Fruit fly (Drosophila melanogaster) Kc167 (cell line): Measurements from ENCODE around the gene kud.

ENCODE experiments used
- Myc ChIP-seq: fragments of >200 bp; optimal IDR thresholded peaks from 2 replicates; lab custom pipeline; 2017; ENCODE audit warnings: missing external identifiers
- Sin3A ChIP-seq: fragments of >200 bp; optimal IDR thresholded peaks from 2 replicates; lab custom pipeline; 2018; ENCODE audit warnings: missing external identifiers
- psq ChIP-seq: fragments of >200 bp; optimal IDR thresholded peaks from 2 replicates; lab custom pipeline; 2017; ENCODE audit warnings: missing external identifiers

DNA sequence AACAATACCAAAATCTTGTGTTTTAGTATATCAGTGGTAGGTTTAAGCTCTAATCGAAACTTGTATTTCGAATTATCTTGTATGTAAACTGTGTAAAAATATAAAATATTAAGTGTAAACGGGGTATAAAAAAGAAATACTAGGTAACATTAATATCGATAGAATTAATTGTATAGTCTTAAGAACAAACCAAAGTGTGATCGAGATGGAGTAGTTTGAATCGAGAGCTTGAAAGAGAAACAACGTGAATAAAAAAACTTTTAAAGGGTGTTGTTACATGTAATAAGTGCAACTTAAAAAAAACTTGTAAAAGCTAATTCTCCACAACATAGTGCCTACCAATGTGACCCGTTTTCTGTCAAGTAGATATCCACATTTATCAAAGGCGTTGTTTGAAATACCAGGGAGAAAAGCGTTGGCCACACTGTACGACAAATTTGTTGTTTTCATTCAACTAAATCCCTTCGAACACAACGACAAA lies 2.7 kb downstream of the kud start, which contains the start of gene TSG101:
- TF ChIP-seq psq (lab: Kevin White, UChicago): no peak
- no peak for TF ChIP-seq Myc (lab: Kevin White, UChicago)
- no peak for TF ChIP-seq Sin3A (lab: Kevin White, UChicago)
